Worm (Caenorhabditis elegans) whole organism, young adult: ENCODE data around the gene exp-2.

Source experiments
- tbx-9 ChIP-seq: sonication (generic microtip); optimal IDR thresholded peaks from 2 replicates; lab custom pipeline; 2016; ENCODE audit warnings: borderline replicate concordance, missing genetic modification characterization, inconsistent platforms, missing compliant biosample characterization
- ztf-6 ChIP-seq: fragments of 200-800 bp; sonication (Bioruptor generic); IDR thresholded peaks from 2 replicates; pipeline ENCODE4 v1.3.6; 2022; ENCODE audit warnings: missing genetic modification reagents, missing genetic modification characterization, missing compliant biosample characterization

DNA sequence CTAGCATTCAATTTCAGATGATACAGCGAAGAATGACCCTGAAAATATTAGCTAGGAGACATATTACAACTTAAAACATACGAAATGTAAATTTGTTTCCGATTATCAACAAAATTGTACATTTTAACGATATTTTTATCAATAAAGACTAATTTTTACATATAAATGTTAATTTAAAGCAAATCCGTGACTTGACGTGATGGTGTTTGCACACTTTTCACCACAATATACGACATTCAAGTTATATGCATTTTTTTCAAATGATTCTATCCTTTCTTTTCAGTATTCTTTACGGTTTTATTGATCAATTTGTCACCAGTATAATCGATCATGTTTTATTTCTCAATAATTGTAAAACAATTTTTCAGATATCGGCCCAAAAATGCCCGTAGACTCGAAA, 35.4 kb upstream of the exp-2 start, which contains the start of gene Y38A10A.7:
- TF ChIP-seq tbx-9 (tag; lab: Kevin White, UChicago) (no peak), ztf-6 (GFP tag; lab: Robert Waterston, UW) (no peak)
